Fruit fly (Drosophila melanogaster) whole organism, adult: ENCODE data around the gene Gad1.

Experiments used
- CG11617 ChIP-seq: fragments of 200-800 bp; sonication (Bioruptor generic); optimal IDR thresholded peaks from 2 replicates; lab custom pipeline; 2017; ENCODE audit warnings: mild to moderate bottlenecking, missing biosample characterization, missing genetic modification reagents, missing genetic modification characterization
- pad ChIP-seq: fragments of 200-800 bp; sonication (Bioruptor generic); optimal IDR thresholded peaks from 3 replicates; lab custom pipeline; 2017; ENCODE audit warnings: missing biosample characterization, missing genetic modification characterization, mild to moderate bottlenecking, moderate library complexity, missing genetic modification reagents
- tj ChIP-seq: fragments of 200-800 bp; sonication (Bioruptor generic); optimal IDR thresholded peaks from 3 replicates; lab custom pipeline; 2017; ENCODE audit warnings: missing biosample characterization, mild to moderate bottlenecking, missing genetic modification characterization, moderate library complexity

DNA sequence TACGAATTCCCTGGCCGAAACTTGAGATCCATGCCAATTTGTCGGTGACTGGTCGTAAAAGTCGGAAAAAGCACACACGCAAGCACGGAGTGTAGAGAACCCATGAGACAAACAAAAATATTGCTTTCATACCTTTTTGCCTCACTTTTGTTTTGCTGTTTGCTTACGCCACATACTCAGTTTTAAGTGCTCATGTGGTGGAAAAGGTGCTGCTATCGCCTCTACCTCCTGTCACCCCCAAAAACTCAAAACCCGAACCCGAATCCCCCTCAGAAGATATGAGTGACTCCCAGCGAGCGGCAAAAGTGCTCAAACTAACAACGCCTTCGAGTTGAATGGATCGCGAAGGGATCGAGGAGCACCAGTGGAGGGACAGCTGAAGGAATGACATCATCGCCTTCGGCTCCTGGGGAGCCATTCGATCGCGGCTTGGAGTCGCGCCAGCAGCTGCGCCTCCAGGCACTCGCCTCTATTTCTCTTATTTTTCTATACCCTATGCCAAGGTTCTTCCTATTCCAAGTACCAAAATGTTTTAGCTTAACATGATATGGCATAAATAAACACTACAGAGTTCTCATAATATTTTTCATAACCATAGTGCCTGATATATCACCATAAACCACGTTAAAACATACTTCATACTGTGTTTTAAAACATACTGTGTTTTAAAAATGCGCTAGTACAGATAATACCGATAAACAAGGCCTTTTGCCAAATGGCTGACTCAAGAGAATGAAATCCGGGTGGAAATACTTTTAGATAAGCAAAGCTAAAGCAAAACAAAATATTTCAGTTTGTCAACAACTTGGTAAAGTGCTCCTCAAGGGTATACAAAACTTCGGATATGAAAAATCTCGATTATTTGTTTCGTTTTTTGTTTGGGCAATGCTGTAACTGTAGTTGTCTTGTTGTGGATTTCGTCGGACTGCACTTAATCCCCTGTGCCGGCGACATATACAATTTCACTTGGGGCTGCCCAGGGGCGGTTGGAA lies 32.1 kb upstream of the Gad1 start:
- TF ChIP-seq tj (GFP tag; lab: Kevin White, UChicago): peak; percentile 98
- no peak for TF ChIP-seq CG11617 (GFP tag; lab: Kevin White, UChicago)
- TF ChIP-seq pad (GFP tag; lab: Kevin White, UChicago): no peak
